Worm (Caenorhabditis elegans) whole organism, L2 larva: ENCODE data around the gene C27D8.1.

ENCODE experiments used
- C34F6.9 ChIP-seq: fragments of 150-350 bp; optimal IDR thresholded peaks from 2 replicates; lab custom pipeline; 2014; ENCODE audit warnings: missing biosample characterization, missing genetic modification characterization
- F13H6.1 ChIP-seq: sonication (generic microtip); optimal IDR thresholded peaks from 2 replicates; lab custom pipeline; 2016; ENCODE audit warnings: missing genetic modification characterization, missing compliant biosample characterization
- R02D3.7 ChIP-seq: fragments of 150-350 bp; optimal IDR thresholded peaks from 2 replicates; lab custom pipeline; 2014; ENCODE audit warnings: missing biosample characterization, missing genetic modification characterization
- Y55F3AM.14 ChIP-seq: fragments of 200-800 bp; sonication (Bioruptor generic); optimal IDR thresholded peaks from 2 replicates; lab custom pipeline; 2018; ENCODE audit warnings: mild to moderate bottlenecking, missing genetic modification characterization, missing compliant biosample characterization
- ZK546.5 ChIP-seq: sonication (generic microtip); optimal IDR thresholded peaks from 2 replicates; lab custom pipeline; 2017; ENCODE audit warnings: missing biosample characterization, missing genetic modification characterization
- alr-1 ChIP-seq: fragments of 150-350 bp; optimal IDR thresholded peaks from 2 replicates; lab custom pipeline; 2014; ENCODE audit warnings: missing biosample characterization, missing genetic modification characterization
- ama-1 ChIP-seq: fragments of 150-350 bp; optimal IDR thresholded peaks from 2 replicates; lab custom pipeline; 2018; ENCODE audit warnings: inconsistent platforms
- blmp-1 ChIP-seq: sonication (generic microtip); optimal IDR thresholded peaks from 2 replicates; lab custom pipeline; 2017; ENCODE audit warnings: missing genetic modification characterization, mild to moderate bottlenecking, missing compliant biosample characterization, antibody characterized with exemption, moderate library complexity; ENCODE audit not compliant: insufficient read depth
- ceh-16 ChIP-seq: fragments of 150-350 bp; optimal IDR thresholded peaks from 2 replicates; lab custom pipeline; 2014; ENCODE audit warnings: missing biosample characterization, missing genetic modification characterization
- ceh-82 ChIP-seq: fragments of 150-350 bp; optimal IDR thresholded peaks from 2 replicates; lab custom pipeline; 2014; ENCODE audit warnings: missing biosample characterization, missing genetic modification characterization
- crh-2 ChIP-seq: sonication (generic microtip); optimal IDR thresholded peaks from 2 replicates; lab custom pipeline; 2017; ENCODE audit warnings: missing biosample characterization, missing genetic modification characterization
- dmd-4 ChIP-seq: sonication (generic microtip); optimal IDR thresholded peaks from 2 replicates; lab custom pipeline; 2017; ENCODE audit warnings: missing biosample characterization, missing genetic modification characterization
- egl-27 ChIP-seq: sonication (generic microtip); optimal IDR thresholded peaks from 3 replicates; lab custom pipeline; 2017; ENCODE audit warnings: missing biosample characterization, missing genetic modification reagents, missing genetic modification characterization
- elt-1 ChIP-seq: fragments of 150-350 bp; optimal IDR thresholded peaks from 2 replicates; lab custom pipeline; 2014; ENCODE audit warnings: missing biosample characterization, missing genetic modification characterization
- fos-1 ChIP-seq: fragments of 150-350 bp; optimal IDR thresholded peaks from 2 replicates; lab custom pipeline; 2014; ENCODE audit warnings: missing biosample characterization, missing genetic modification characterization
- gmeb-1 ChIP-seq: fragments of 150-350 bp; optimal IDR thresholded peaks from 2 replicates; lab custom pipeline; 2014; ENCODE audit warnings: missing biosample characterization, missing genetic modification characterization
- lin-11 ChIP-seq: fragments of 150-350 bp; sonication (generic microtip); optimal IDR thresholded peaks from 2 replicates; lab custom pipeline; 2014; ENCODE audit warnings: missing biosample characterization, missing genetic modification characterization, inconsistent platforms, mixed read lengths
- lin-13 ChIP-seq: fragments of 150-350 bp; optimal IDR thresholded peaks from 2 replicates; lab custom pipeline; 2014; ENCODE audit warnings: missing biosample characterization, missing genetic modification reagents, missing genetic modification characterization
- lin-39 ChIP-seq: fragments of 150-350 bp; optimal IDR thresholded peaks from 2 replicates; lab custom pipeline; 2014; ENCODE audit warnings: missing biosample characterization, missing genetic modification reagents, missing genetic modification characterization
- lsy-2 ChIP-seq, 2 experiments: fragments of 150-350 bp in 1 of 2; sonication (generic microtip) in 1 of 2; optimal IDR thresholded peaks; 2 replicates each; lab custom pipeline; 2014 to 2017; ENCODE audit warnings: missing biosample characterization in 2 of 2, missing genetic modification characterization in 2 of 2
- mab-5 ChIP-seq: fragments of 150-350 bp; optimal IDR thresholded peaks from 2 replicates; lab custom pipeline; 2014; ENCODE audit warnings: missing biosample characterization, missing genetic modification characterization
- mbf-1 ChIP-seq: sonication (generic microtip); optimal IDR thresholded peaks from 2 replicates; lab custom pipeline; 2017; ENCODE audit warnings: missing biosample characterization, missing genetic modification characterization
- mdl-1 ChIP-seq, 2 experiments: fragments of 150-350 bp in 1 of 2; sonication (generic microtip) in 1 of 2; optimal IDR thresholded peaks; 2 replicates each; lab custom pipeline; 2017; ENCODE audit warnings: missing biosample characterization in 2 of 2, missing genetic modification characterization in 2 of 2
- nhr-10 ChIP-seq: sonication (generic microtip); optimal IDR thresholded peaks from 2 replicates; lab custom pipeline; 2017; ENCODE audit warnings: missing biosample characterization, missing genetic modification characterization
- nhr-12 ChIP-seq: fragments of 150-350 bp; optimal IDR thresholded peaks from 2 replicates; lab custom pipeline; 2014; ENCODE audit warnings: missing biosample characterization, missing genetic modification characterization
- nhr-129 ChIP-seq: fragments of 150-350 bp; optimal IDR thresholded peaks from 2 replicates; lab custom pipeline; 2014; ENCODE audit warnings: missing biosample characterization, missing genetic modification characterization
- nhr-21 ChIP-seq: fragments of 150-350 bp; optimal IDR thresholded peaks from 2 replicates; lab custom pipeline; 2014; ENCODE audit warnings: missing biosample characterization, missing genetic modification characterization
- nhr-23 ChIP-seq: fragments of 150-350 bp; optimal IDR thresholded peaks from 2 replicates; lab custom pipeline; 2014; ENCODE audit warnings: missing biosample characterization, missing genetic modification reagents, missing genetic modification characterization
- nhr-237 ChIP-seq: fragments of 150-350 bp; optimal IDR thresholded peaks from 2 replicates; lab custom pipeline; 2014; ENCODE audit warnings: missing biosample characterization, missing genetic modification characterization
- nhr-25 ChIP-seq: fragments of 150-350 bp; sonication (generic microtip); optimal IDR thresholded peaks from 3 replicates; lab custom pipeline; 2014; ENCODE audit warnings: missing biosample characterization, missing genetic modification characterization
- nhr-6 ChIP-seq: fragments of 150-350 bp; optimal IDR thresholded peaks from 2 replicates; lab custom pipeline; 2014; ENCODE audit warnings: missing biosample characterization, missing genetic modification characterization
- nhr-77 ChIP-seq: fragments of 150-350 bp; optimal IDR thresholded peaks from 2 replicates; lab custom pipeline; 2014; ENCODE audit warnings: missing biosample characterization, missing genetic modification characterization
- peb-1 ChIP-seq: fragments of 150-350 bp; optimal IDR thresholded peaks from 2 replicates; lab custom pipeline; 2014; ENCODE audit warnings: missing biosample characterization, missing genetic modification characterization
- sem-4 ChIP-seq: fragments of 150-350 bp; optimal IDR thresholded peaks from 2 replicates; lab custom pipeline; 2014; ENCODE audit warnings: missing biosample characterization, missing genetic modification reagents, missing genetic modification characterization
- skn-1 ChIP-seq: sonication (generic microtip); optimal IDR thresholded peaks from 2 replicates; lab custom pipeline; 2017; ENCODE audit warnings: missing biosample characterization, missing genetic modification characterization
- sma-3 ChIP-seq: sonication (generic microtip); optimal IDR thresholded peaks from 2 replicates; lab custom pipeline; 2016; ENCODE audit warnings: missing genetic modification reagents, missing genetic modification characterization, missing compliant biosample characterization
- sma-9 ChIP-seq, 2 experiments: fragments of 150-350 bp in 1 of 2; sonication (generic microtip) in 1 of 2; optimal IDR thresholded peaks; 2 replicates each; lab custom pipeline; 2014 to 2016; ENCODE audit warnings: missing genetic modification characterization in 2 of 2, mild to moderate bottlenecking in 1 of 2, missing biosample characterization in 1 of 2, missing compliant biosample characterization in 1 of 2, missing genetic modification reagents in 1 of 2, moderate library complexity in 1 of 2
- snpc-4 ChIP-seq: fragments of 150-350 bp; optimal IDR thresholded peaks from 2 replicates; lab custom pipeline; 2014; ENCODE audit warnings: missing biosample characterization, missing genetic modification characterization
- unc-39 ChIP-seq: fragments of 150-350 bp; optimal IDR thresholded peaks from 2 replicates; lab custom pipeline; 2014; ENCODE audit warnings: missing biosample characterization, missing genetic modification characterization
- unc-55 ChIP-seq: fragments of 150-350 bp; sonication (generic microtip); optimal IDR thresholded peaks from 3 replicates; lab custom pipeline; 2014; ENCODE audit warnings: missing biosample characterization, missing genetic modification reagents, missing genetic modification characterization
- unc-62 ChIP-seq: fragments of 150-350 bp; optimal IDR thresholded peaks from 2 replicates; lab custom pipeline; 2014; ENCODE audit warnings: missing biosample characterization, missing genetic modification reagents, missing genetic modification characterization
- zag-1 ChIP-seq: fragments of 150-350 bp; optimal IDR thresholded peaks from 2 replicates; lab custom pipeline; 2014; ENCODE audit warnings: missing biosample characterization, missing genetic modification characterization
- ztf-1 ChIP-seq: fragments of 200-800 bp; sonication (Bioruptor generic); conservative IDR thresholded peaks from 2 replicates; pipeline ENCODE4 v1.3.6; 2022; ENCODE audit warnings: missing genetic modification characterization, missing compliant biosample characterization
- ztf-11 ChIP-seq: sonication (generic microtip); optimal IDR thresholded peaks from 2 replicates; lab custom pipeline; 2017; ENCODE audit warnings: missing biosample characterization, missing genetic modification characterization
- ztf-4 ChIP-seq: fragments of 150-350 bp; optimal IDR thresholded peaks from 2 replicates; lab custom pipeline; 2014; ENCODE audit warnings: missing biosample characterization, missing genetic modification characterization

Gene C27D8.1

ce11 chrIV:12715947-12716382, 1.7 kb upstream of the C27D8.1 start (continued):
- TF ChIP-seq nhr-237 (tag; lab: Kevin White, UChicago) (no peak), gmeb-1 (peak; percentile 67)

- no peak for TF ChIP-seq mbf-1 (tag; lab: Kevin White, UChicago)
- no peak for TF ChIP-seq ama-1 (lab: Kevin White, UChicago)
- TF ChIP-seq sma-3 (GFP tag; lab: Kevin White, UChicago) = no peak
- no peak for TF ChIP-seq elt-1 (tag; lab: Kevin White, UChicago)
- no peak for TF ChIP-seq peb-1 (tag; lab: Kevin White, UChicago)
- no peak for TF ChIP-seq fos-1 (tag; lab: Kevin White, UChicago)
- no peak for TF ChIP-seq dmd-4
- TF ChIP-seq R02D3.7 (tag; lab: Kevin White, UChicago) = no peak
- TF ChIP-seq ceh-16 (tag; lab: Kevin White, UChicago) = no peak
- no peak for TF ChIP-seq ztf-4
- no peak for TF ChIP-seq unc-55 (GFP tag; lab: Kevin White, UChicago)
- TF ChIP-seq nhr-23 (tag; lab: Kevin White, UChicago) = no peak
- TF ChIP-seq nhr-10 (tag; lab: Kevin White, UChicago) = no peak
- no peak for TF ChIP-seq nhr-21 (tag; lab: Kevin White, UChicago)
- no peak for TF ChIP-seq egl-27
- no peak for TF ChIP-seq nhr-25 (tag; lab: Kevin White, UChicago)
These were observed 2.0 kb downstream of the C27D8.1 start, which contains the start of gene idpp-7 for ce11 chrIV:12719664-12720063. idpp-7 (plus strand) TSS chrIV:12719964.

- no peak for TF ChIP-seq nhr-77 (tag; lab: Kevin White, UChicago)
- no peak for TF ChIP-seq zag-1 (tag; lab: Kevin White, UChicago)
- TF ChIP-seq ztf-11 (tag; lab: Kevin White, UChicago) = no peak
- TF ChIP-seq peb-1 (tag; lab: Kevin White, UChicago) = no peak
- TF ChIP-seq, all 48 proteins: peak for 0
These were observed 3.5 kb downstream of the C27D8.1 start, which contains the start of gene T23F6.2 for ce11 chrIV:12721106-12721505. T23F6.2 (plus strand) TSS chrIV:12721356.

ce11 chrIV:12724641-12725040, 7.0 kb downstream of the C27D8.1 start, which contains the start of the genes T23F6.3 and rbd-1:
T23F6.3 (minus strand) TSS chrIV:12724760.
rbd-1 (plus strand) TSS chrIV:12724986.
- TF ChIP-seq skn-1 (no peak), nhr-237 (tag; lab: Kevin White, UChicago) (peak; percentile 80), R02D3.7 (tag; lab: Kevin White, UChicago) (peak; percentile 98), nhr-23 (tag; lab: Kevin White, UChicago) (no peak), unc-39 (tag; lab: Kevin White, UChicago) (no peak), egl-27 (peak; percentile 86), unc-55 (GFP tag; lab: Kevin White, UChicago) (peak; percentile 95), nhr-21 (tag; lab: Kevin White, UChicago) (peak; percentile 83), ztf-1 (GFP tag; lab: Robert Waterston, UW) (no peak), sma-9 (GFP tag; optimal IDR thresholded peaks at IDR 0.05; lab: Kevin White, UChicago) (peak; percentile 94), sma-9 (tag; optimal IDR thresholded peaks at IDR 0.05; lab: Kevin White, UChicago) (no peak), ztf-4 (peak; percentile 74), lin-39 (tag; lab: Kevin White, UChicago) (no peak), F13H6.1 (tag; lab: Kevin White, UChicago) (peak; percentile 89), gmeb-1 (peak; percentile 100), unc-62 (no peak), mbf-1 (tag; lab: Kevin White, UChicago) (no peak), lin-11 (tag; lab: Kevin White, UChicago) (peak; percentile 69), nhr-12 (tag; lab: Kevin White, UChicago) (peak; percentile 24), ZK546.5 (tag; lab: Kevin White, UChicago) (peak; percentile 35), ceh-82 (peak; percentile 72), zag-1 (tag; lab: Kevin White, UChicago) (peak; percentile 61), nhr-6 (tag; lab: Kevin White, UChicago) (peak; percentile 78), nhr-25 (tag; lab: Kevin White, UChicago) (peak; percentile 83), lin-13 (GFP tag; lab: Kevin White, UChicago) (peak; percentile 89), nhr-77 (tag; lab: Kevin White, UChicago) (no peak), sma-3 (GFP tag; lab: Kevin White, UChicago) (peak; percentile 95), nhr-129 (tag; lab: Kevin White, UChicago) (peak; percentile 89), alr-1 (tag; lab: Kevin White, UChicago) (no peak), dmd-4 (no peak), sem-4 (tag; lab: Kevin White, UChicago) (peak; percentile 61), C34F6.9 (tag; lab: Kevin White, UChicago) (peak; percentile 87), fos-1 (tag; lab: Kevin White, UChicago) (peak; percentile 51), Y55F3AM.14 (GFP tag; lab: Kevin White, UChicago) (no peak), lsy-2 (tag; optimal IDR thresholded peaks at IDR 0.05; lab: Kevin White, UChicago) (peak; percentile 86 to 93), mdl-1 (tag; optimal IDR thresholded peaks at IDR 0.05; lab: Kevin White, UChicago) (peak in 1 of 2 experiments; percentile 27), snpc-4 (peak; percentile 76), crh-2 (tag; lab: Kevin White, UChicago) (peak; percentile 90), mab-5 (tag; lab: Kevin White, UChicago) (peak; percentile 84), blmp-1 (no peak)
